Worm (Caenorhabditis elegans) whole organism, L4/young adult: ENCODE results near the gene math-5.

ENCODE experiments used
- W03F9.2 ChIP-seq: fragments of 150-350 bp; optimal IDR thresholded peaks from 2 replicates; lab custom pipeline; 2014; ENCODE audit warnings: missing biosample characterization, missing genetic modification characterization
- dao-5 ChIP-seq: sonication (generic microtip); optimal IDR thresholded peaks from 2 replicates; lab custom pipeline; 2016; ENCODE audit warnings: missing genotype, missing genetic modification characterization, moderate library complexity, missing compliant biosample characterization
- him-1 ChIP-seq: sonication (generic microtip); optimal IDR thresholded peaks from 2 replicates; lab custom pipeline; 2016; ENCODE audit warnings: missing genotype, missing genetic modification reagents, missing genetic modification characterization, missing compliant biosample characterization

math-5 gene

DNA sequence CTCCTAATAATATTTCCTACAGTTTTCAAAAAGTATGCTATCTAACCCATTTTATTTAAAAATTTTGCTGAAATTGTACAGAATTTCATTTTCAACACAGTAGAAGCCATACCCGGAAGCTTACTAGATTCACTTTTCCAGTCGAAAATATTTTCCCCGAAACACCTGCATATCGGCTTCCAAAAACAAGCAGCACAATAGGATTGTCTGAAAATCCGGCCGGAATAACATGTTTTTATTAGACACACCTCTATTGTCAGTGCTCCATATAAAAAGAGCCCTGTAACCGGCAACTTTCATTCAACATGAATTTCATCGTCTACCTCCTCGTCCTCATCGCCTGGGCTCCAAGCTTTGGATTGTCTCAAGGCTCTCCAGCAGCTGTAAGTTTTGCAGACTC lies 30.1 kb downstream of the math-5 start, which contains the start of gene C52E2.2:
Gene C52E2.2 (plus strand): TSS at position 301 of the 400 bp plus-strand sequence.
- TF ChIP-seq him-1 (tag; lab: Kevin White, UChicago) (no peak), dao-5 (tag; lab: Kevin White, UChicago) (no peak), W03F9.2 (tag; lab: Kevin White, UChicago) (no peak)

DNA sequence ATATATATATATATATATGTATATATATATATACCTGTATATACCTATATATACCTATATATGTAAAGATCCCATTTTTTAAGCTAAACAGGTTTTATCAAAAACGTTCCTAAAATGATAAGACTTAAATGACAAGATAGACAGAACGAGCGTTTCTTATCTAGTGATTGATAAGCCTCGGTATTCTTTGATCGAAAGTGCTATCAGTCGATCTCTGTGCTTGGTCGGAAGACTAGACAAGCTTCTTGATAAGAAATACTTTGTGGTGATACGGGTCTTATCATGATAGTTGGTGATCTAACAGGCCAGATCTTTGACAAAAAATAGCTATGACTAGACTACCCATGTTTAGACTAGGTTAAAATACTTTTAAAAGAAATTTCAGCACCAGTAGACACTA lies 30.9 kb downstream of the math-5 start:
- TF ChIP-seq him-1 (tag; lab: Kevin White, UChicago) (no peak), dao-5 (tag; lab: Kevin White, UChicago) (no peak), W03F9.2 (tag; lab: Kevin White, UChicago) (no peak)

DNA sequence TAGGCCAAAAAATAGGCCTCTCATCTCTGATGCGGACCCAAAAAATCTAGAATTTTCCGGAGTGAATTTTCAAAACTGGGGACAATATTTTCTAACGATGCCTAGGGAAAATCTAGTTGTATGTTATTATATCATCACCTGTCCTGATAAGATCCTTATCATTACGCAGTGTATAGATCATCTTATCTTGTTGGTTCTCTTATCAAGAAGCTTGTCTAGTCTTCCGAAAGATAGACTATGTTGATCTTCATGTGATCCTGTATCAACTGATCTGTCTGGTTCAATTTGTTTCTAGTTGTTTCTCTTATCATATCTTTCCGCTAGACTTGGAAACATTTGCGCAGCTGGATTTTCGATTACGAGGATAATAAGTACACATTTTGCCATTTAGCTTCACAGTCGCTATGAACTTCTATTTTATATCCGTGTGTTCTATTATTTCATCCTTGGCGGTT lies 31.7 kb downstream of the math-5 start, which contains the start of gene C52E2.3:
Gene C52E2.3 (plus strand): TSS at position 405 of the 455 bp plus-strand sequence.
- TF ChIP-seq him-1 (tag; lab: Kevin White, UChicago) = no peak

DNA sequence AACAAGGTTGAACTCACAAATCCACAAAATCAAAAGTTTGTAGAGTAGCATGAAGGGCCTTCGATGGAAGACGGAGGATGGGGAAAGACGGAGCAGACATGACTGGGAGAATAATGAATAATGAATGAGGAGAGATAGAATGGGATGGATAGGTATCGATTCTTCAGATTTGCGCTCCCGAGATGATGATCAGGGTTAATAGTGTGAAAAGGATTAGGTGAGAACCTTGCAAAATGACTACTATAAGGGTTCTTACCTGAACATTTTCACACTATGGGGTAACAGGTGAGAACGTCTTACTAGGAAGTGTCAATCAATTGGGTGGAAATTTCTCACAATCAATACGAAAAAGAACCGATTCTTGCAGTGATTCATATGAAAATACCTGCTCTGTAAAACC lies 32.3 kb downstream of the math-5 start, which contains the start of gene fbxb-96:
Gene fbxb-96 (minus strand): TSS at position 101 of the 400 bp plus-strand sequence.
- TF ChIP-seq him-1 (tag; lab: Kevin White, UChicago) (no peak), dao-5 (tag; lab: Kevin White, UChicago) (no peak), W03F9.2 (tag; lab: Kevin White, UChicago) (no peak)

DNA sequence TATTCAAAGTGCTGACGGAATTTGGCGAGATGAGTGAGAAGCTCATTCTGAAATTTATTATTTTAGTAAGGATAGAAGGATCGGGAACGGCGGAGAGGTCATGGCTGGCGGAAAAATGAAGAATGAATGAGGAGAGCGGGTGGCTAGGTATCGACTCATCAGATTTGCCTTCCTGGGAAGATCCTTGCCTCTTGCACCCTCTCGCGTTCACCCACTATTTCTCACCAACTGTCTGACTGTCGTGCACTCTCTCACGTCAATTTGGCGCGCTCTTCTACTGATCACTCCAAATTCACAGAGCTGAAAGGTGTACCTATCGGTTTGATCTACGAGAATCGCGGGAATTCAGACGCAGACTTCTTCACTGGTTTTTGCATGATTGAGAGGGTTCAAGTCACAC lies 34.5 kb downstream of the math-5 start, which contains the start of gene fbxb-97:
Gene fbxb-97 (minus strand): TSS at position 53 of the 400 bp plus-strand sequence.
- TF ChIP-seq dao-5 (tag; lab: Kevin White, UChicago) (no peak), W03F9.2 (tag; lab: Kevin White, UChicago) (no peak), him-1 (tag; lab: Kevin White, UChicago) (no peak)

DNA sequence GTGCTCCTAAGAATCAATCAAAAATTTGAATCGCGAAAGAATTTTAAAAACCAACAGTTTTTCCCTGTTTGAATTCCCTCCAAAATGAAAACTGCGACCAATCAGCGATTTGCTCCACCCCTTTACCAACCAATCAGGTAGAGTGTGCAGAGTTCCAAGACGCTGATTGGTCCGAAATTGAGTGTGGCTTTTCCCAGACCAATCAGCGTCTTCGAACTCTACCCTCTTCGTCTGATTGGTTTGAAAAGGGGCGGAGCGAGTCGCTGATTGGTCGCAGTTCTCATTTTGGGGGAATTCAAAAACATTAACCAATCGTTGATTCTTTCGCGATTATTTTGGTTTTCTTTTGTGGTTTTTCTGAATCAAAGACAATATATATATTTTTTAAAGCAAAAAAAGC lies 38.1 kb downstream of the math-5 start:
- no peak for TF ChIP-seq W03F9.2 (tag; lab: Kevin White, UChicago)
- TF ChIP-seq him-1 (tag; lab: Kevin White, UChicago) = no peak
- no peak for TF ChIP-seq dao-5 (tag; lab: Kevin White, UChicago)

DNA sequence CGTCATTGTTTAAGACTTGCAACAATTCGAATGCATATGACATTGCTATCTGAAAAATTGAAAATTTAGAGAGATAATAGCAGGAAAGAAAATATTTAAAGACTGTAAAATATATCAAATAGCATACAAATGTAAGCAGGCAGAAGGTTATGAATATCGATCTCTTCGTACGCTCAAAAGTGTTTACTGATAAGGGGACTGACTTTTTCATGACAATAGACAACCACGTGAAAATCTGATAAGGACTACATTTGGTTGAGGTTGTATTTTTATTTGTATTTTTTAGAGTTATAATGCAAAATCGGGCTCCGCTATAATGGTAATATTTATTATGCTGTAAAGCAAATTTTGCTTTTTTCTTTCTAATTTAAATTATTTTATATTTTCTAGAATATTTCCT lies 39.7 kb downstream of the math-5 start, which contains the start of the genes C52E2.5 and C52E2.4:
Gene C52E2.5 (minus strand): TSS at position 43 of the 400 bp plus-strand sequence.
Gene C52E2.4 (plus strand): TSS at position 252 of the 400 bp plus-strand sequence.
- no peak for TF ChIP-seq him-1 (tag; lab: Kevin White, UChicago)
- TF ChIP-seq dao-5 (tag; lab: Kevin White, UChicago) = no peak
- TF ChIP-seq W03F9.2 (tag; lab: Kevin White, UChicago) = no peak

DNA sequence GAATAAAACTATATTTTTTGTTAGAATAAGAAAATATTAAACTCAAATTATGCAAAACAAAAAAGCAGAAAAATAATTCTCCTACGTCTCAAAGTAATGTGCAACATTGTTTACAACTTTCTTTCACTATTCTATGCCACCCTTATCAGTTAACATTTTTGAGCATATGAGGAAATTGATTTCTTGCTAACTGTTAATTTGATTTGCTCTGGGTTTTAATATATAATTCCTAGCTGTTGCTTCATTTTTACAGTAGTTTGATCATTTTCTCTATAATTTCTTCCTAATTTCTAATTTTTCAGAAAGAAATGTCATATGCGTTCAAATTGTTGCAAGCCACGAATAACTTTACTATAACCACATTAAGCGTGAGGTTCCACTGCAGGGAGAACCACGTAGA lies 46.4 kb downstream of the math-5 start, which contains the start of gene T08E11.1:
Gene T08E11.1 (plus strand): TSS at position 301 of the 400 bp plus-strand sequence.
- TF ChIP-seq him-1 (tag; lab: Kevin White, UChicago) (no peak), dao-5 (tag; lab: Kevin White, UChicago) (no peak), W03F9.2 (tag; lab: Kevin White, UChicago) (no peak)

DNA sequence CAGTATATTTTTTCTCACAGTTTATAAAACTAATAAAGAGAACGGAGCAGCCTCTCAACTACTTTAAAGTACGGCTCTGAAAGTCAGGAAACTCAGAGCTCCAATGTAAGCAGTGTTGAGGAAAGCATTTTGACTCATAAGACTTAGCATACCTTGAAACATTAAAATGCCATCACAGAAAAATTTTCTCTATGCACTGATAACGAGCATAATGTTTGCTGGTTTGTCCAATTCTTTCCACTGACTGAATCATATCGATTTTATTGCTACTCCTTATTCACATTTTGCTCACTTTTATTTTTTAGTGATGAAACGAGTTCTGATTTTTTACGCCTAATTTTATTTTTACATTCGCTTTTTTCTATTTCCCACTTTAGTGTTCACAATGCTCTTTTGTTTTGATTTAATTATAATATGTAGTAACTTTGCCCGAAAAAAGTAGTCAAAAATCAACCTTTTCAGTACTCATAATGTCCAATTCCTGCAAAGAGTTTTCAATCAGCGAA lies 50.7 kb downstream of the math-5 start, which contains the start of gene math-39:
Gene math-39 (plus strand): TSS at position 456 of the 506 bp plus-strand sequence.
- TF ChIP-seq W03F9.2 (tag; lab: Kevin White, UChicago) (no peak), dao-5 (tag; lab: Kevin White, UChicago) (no peak), him-1 (tag; lab: Kevin White, UChicago) (no peak)
